Worm (Caenorhabditis elegans) whole organism, mixed stage, embryonic: Measurements from ENCODE around the gene clec-34.

Experiments
- ces-1 ChIP-seq: fragments of 150-350 bp; optimal IDR thresholded peaks from 2 replicates; lab custom pipeline; 2014; ENCODE audit warnings: missing biosample characterization, missing genetic modification reagents, missing genetic modification characterization
- lsy-2 ChIP-seq: fragments of 150-350 bp; optimal IDR thresholded peaks from 2 replicates; lab custom pipeline; 2014; ENCODE audit warnings: missing biosample characterization, missing genetic modification characterization
- sptf-1 ChIP-seq: sonication (generic microtip); optimal IDR thresholded peaks from 2 replicates; lab custom pipeline; 2017; ENCODE audit warnings: mild to moderate bottlenecking, missing genetic modification characterization, moderate library complexity, missing compliant biosample characterization
- unc-62 ChIP-seq: fragments of 150-350 bp; optimal IDR thresholded peaks from 2 replicates; lab custom pipeline; 2014; ENCODE audit warnings: missing biosample characterization, missing genetic modification reagents, missing genetic modification characterization

DNA sequence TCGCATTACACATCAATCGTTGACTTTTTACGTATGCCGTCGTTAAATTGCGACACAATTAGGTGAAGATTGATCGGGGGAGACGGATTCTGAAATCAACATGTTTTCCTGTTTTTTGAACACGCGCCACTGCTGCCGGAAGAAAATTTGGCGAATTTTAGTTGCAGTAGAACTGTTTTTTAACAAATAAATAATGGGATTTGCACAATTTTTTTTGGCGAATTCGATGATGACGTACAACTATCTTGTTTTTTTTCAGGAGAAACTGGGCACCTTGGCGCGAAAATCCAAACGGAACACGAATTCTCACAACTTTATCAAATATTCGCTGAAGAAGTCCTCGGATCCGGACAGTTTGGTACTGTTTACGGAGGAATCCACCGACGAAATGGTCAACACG is 50.4 kb downstream of the clec-34 start:
- TF ChIP-seq lsy-2 (no peak), ces-1 (GFP tag; lab: Kevin White, UChicago) (no peak), sptf-1 (tag; lab: Kevin White, UChicago) (no peak), unc-62 (GFP tag; lab: Kevin White, UChicago) (no peak)
